Worm (Caenorhabditis elegans): ENCODE measurements around the gene R04A9.6.

ce11 chrX:421785-422657 is 24.7 kb downstream of the R04A9.6 start:
- TF ChIP-seq mep-1 (tag; optimal IDR thresholded peaks at IDR 0.05) (no peak), nhr-76 (tag; optimal IDR thresholded peaks at IDR 0.05) (no peak), ztf-11 (tag; optimal IDR thresholded peaks at IDR 0.05) (no peak), elt-3 (tag; optimal IDR thresholded peaks at IDR 0.05) (no peak), unc-39 (tag; optimal IDR thresholded peaks at IDR 0.05) (no peak), M03D4.4 (tag; optimal IDR thresholded peaks at IDR 0.05) (no peak), lin-32 (GFP tag; optimal IDR thresholded peaks at IDR 0.05) (no peak), ceh-83 (GFP tag; optimal IDR thresholded peaks at IDR 0.05) (no peak), blmp-1 (tag; optimal IDR thresholded peaks at IDR 0.05) (no peak), lsy-2 (tag; optimal IDR thresholded peaks at IDR 0.05) (no peak), nhr-237 (tag; optimal IDR thresholded peaks at IDR 0.05) (no peak), ceh-39 (tag; optimal IDR thresholded peaks at IDR 0.05) (no peak), ceh-43 (GFP tag; optimal IDR thresholded peaks at IDR 0.05) (no peak)
